Worm (Caenorhabditis elegans) whole organism, young adult: Measurements from ENCODE around the gene R11D1.7.

ENCODE experiments used
- ama-1 ChIP-seq, 3 experiments: fragments of 150-350 bp in 1 of 3; sonication (generic microtip) in 2 of 3; optimal IDR thresholded peaks; 2 replicates each; lab custom pipeline; 2014 to 2018; ENCODE audit warnings: missing biosample characterization in 2 of 3, missing genetic modification characterization in 2 of 3, missing genetic modification reagents in 2 of 3
- bed-1 ChIP-seq: fragments of 200-800 bp; sonication (Bioruptor generic); IDR thresholded peaks from 2 replicates; pipeline ENCODE4 v1.3.6; 2022; ENCODE audit warnings: missing genetic modification reagents, missing genetic modification characterization, missing compliant biosample characterization
- cebp-2 ChIP-seq: fragments of 200-800 bp; sonication (Bioruptor generic); IDR thresholded peaks from 2 replicates; pipeline ENCODE4 v1.3.6; 2022; ENCODE audit warnings: missing genetic modification characterization, missing compliant biosample characterization
- ets-4 ChIP-seq: fragments of 200-800 bp; sonication (Bioruptor generic); optimal IDR thresholded peaks from 2 replicates; lab custom pipeline; 2018; ENCODE audit warnings: mild to moderate bottlenecking, missing genetic modification characterization, missing compliant biosample characterization
- mcd-1 ChIP-seq: fragments of 200-800 bp; sonication (Bioruptor generic); IDR thresholded peaks from 2 replicates; pipeline ENCODE4 v1.3.6; 2022; ENCODE audit warnings: missing genetic modification reagents, missing genetic modification characterization, missing compliant biosample characterization
- nfya-1 ChIP-seq: sonication (generic microtip); optimal IDR thresholded peaks from 2 replicates; lab custom pipeline; 2017; ENCODE audit warnings: antibody characterized with exemption, missing compliant biosample characterization, missing genetic modification characterization, borderline replicate concordance; ENCODE audit not compliant: insufficient read depth
- nhr-179 ChIP-seq: sonication (generic microtip); optimal IDR thresholded peaks from 2 replicates; lab custom pipeline; 2016; ENCODE audit warnings: mild to moderate bottlenecking, missing genetic modification characterization, missing compliant biosample characterization
- nhr-27 ChIP-seq: fragments of 200-800 bp; sonication (Bioruptor generic); optimal IDR thresholded peaks from 2 replicates; lab custom pipeline; 2018; ENCODE audit warnings: mild to moderate bottlenecking, missing genetic modification characterization, moderate library complexity, missing compliant biosample characterization
- tbp1 ChIP-seq: fragments of 200-800 bp; sonication (Bioruptor generic); optimal IDR thresholded peaks from 2 replicates; lab custom pipeline; 2018; ENCODE audit warnings: mild to moderate bottlenecking, missing genetic modification characterization, missing compliant biosample characterization
- tbx-9 ChIP-seq: sonication (generic microtip); optimal IDR thresholded peaks from 2 replicates; lab custom pipeline; 2016; ENCODE audit warnings: borderline replicate concordance, missing genetic modification characterization, inconsistent platforms, missing compliant biosample characterization
- unc-130 ChIP-seq: sonication (generic microtip); optimal IDR thresholded peaks from 2 replicates; lab custom pipeline; 2016; ENCODE audit warnings: missing genetic modification reagents, missing genetic modification characterization, missing compliant biosample characterization
- unc-62 ChIP-seq: fragments of 150-350 bp; optimal IDR thresholded peaks from 2 replicates; lab custom pipeline; 2014; ENCODE audit warnings: missing biosample characterization, missing genetic modification reagents, missing genetic modification characterization
- ztf-3 ChIP-seq: fragments of 200-800 bp; sonication (Bioruptor generic); optimal IDR thresholded peaks from 2 replicates; lab custom pipeline; 2018; ENCODE audit warnings: mild to moderate bottlenecking, missing genetic modification characterization, missing compliant biosample characterization
- ztf-6 ChIP-seq: fragments of 200-800 bp; sonication (Bioruptor generic); IDR thresholded peaks from 2 replicates; pipeline ENCODE4 v1.3.6; 2022; ENCODE audit warnings: missing genetic modification reagents, missing genetic modification characterization, missing compliant biosample characterization

ce11 chrV:12760913-12761312 lies 41.1 kb downstream of the R11D1.7 start, which contains the start of gene F18E2.15:
- no peak for TF ChIP-seq bed-1 (GFP tag; lab: Robert Waterston, UW)
- TF ChIP-seq nhr-27, result no peak
- no peak for TF ChIP-seq nfya-1 (tag; lab: Kevin White, UChicago)
- no peak for TF ChIP-seq mcd-1 (GFP tag; lab: Robert Waterston, UW)
- no peak for TF ChIP-seq unc-62 (GFP tag; lab: Kevin White, UChicago)
- no peak for TF ChIP-seq ztf-6 (GFP tag; lab: Robert Waterston, UW)
- no peak for TF ChIP-seq nhr-179 (tag; lab: Kevin White, UChicago)
- no peak for TF ChIP-seq ztf-3
- TF ChIP-seq tbx-9 (tag; lab: Kevin White, UChicago), result no peak
- TF ChIP-seq ama-1 (optimal IDR thresholded peaks at IDR 0.05; lab: Kevin White, UChicago), result no peak
- no peak for TF ChIP-seq ama-1 (GFP tag; optimal IDR thresholded peaks at IDR 0.05; lab: Kevin White, UChicago)
- TF ChIP-seq cebp-2 (GFP tag; lab: Robert Waterston, UW), result no peak
- no peak for TF ChIP-seq tbp1 (GFP tag; lab: Kevin White, UChicago)
- TF ChIP-seq unc-130 (GFP tag; lab: Kevin White, UChicago), result no peak
- no peak for TF ChIP-seq ets-4 (GFP tag; lab: Kevin White, UChicago)
